Worm (Caenorhabditis elegans) whole organism, L3 larva: Measurements from ENCODE around the gene str-151.

Experiments
- R02D3.7 ChIP-seq: fragments of 150-350 bp; optimal IDR thresholded peaks from 2 replicates; lab custom pipeline; 2014; ENCODE audit warnings: missing biosample characterization, missing genetic modification characterization
- ama-1 ChIP-seq: fragments of 150-350 bp; optimal IDR thresholded peaks from 2 replicates; lab custom pipeline; 2018
- egl-5 ChIP-seq: fragments of 150-350 bp; optimal IDR thresholded peaks from 2 replicates; lab custom pipeline; 2017; ENCODE audit warnings: missing biosample characterization, missing genetic modification reagents, missing genetic modification characterization, inconsistent platforms
- elt-1 ChIP-seq: fragments of 150-350 bp; optimal IDR thresholded peaks from 2 replicates; lab custom pipeline; 2014; ENCODE audit warnings: missing biosample characterization, missing genetic modification characterization
- lin-39 ChIP-seq: fragments of 150-350 bp; optimal IDR thresholded peaks from 2 replicates; lab custom pipeline; 2018; ENCODE audit warnings: missing biosample characterization, missing genetic modification reagents, missing genetic modification characterization
- nhr-28 ChIP-seq: fragments of 150-350 bp; optimal IDR thresholded peaks from 2 replicates; lab custom pipeline; 2014; ENCODE audit warnings: missing biosample characterization, missing genetic modification characterization
- nhr-76 ChIP-seq: fragments of 150-350 bp; sonication (generic microtip); optimal IDR thresholded peaks from 5 replicates; lab custom pipeline; 2014; ENCODE audit warnings: missing biosample characterization, missing genetic modification characterization
- pha-4 ChIP-seq: fragments of 150-350 bp; optimal IDR thresholded peaks from 2 replicates; lab custom pipeline; 2014; ENCODE audit warnings: missing biosample characterization, missing genetic modification reagents, missing genetic modification characterization
- unc-39 ChIP-seq: sonication (generic microtip); optimal IDR thresholded peaks from 4 replicates; lab custom pipeline; 2017; ENCODE audit warnings: missing biosample characterization, missing genetic modification characterization
- unc-62 ChIP-seq: fragments of 150-350 bp; sonication (generic microtip); optimal IDR thresholded peaks from 4 replicates; lab custom pipeline; 2014; ENCODE audit warnings: missing biosample characterization, missing genetic modification reagents, missing genetic modification characterization
- zag-1 ChIP-seq: fragments of 150-350 bp; optimal IDR thresholded peaks from 2 replicates; lab custom pipeline; 2014; ENCODE audit warnings: missing biosample characterization, missing genetic modification characterization

- TF ChIP-seq pha-4 (tag; lab: Kevin White, UChicago) (no peak), nhr-76 (tag; lab: Kevin White, UChicago) (no peak), elt-1 (no peak), unc-39 (tag; lab: Kevin White, UChicago) (no peak), unc-62 (GFP tag; lab: Kevin White, UChicago) (no peak), nhr-28 (tag; lab: Kevin White, UChicago) (no peak), zag-1 (tag; lab: Kevin White, UChicago) (no peak), lin-39 (tag; lab: Kevin White, UChicago) (no peak), ama-1 (no peak), egl-5 (tag; lab: Kevin White, UChicago) (no peak), R02D3.7 (tag; lab: Kevin White, UChicago) (no peak)
These were observed 7.9 kb upstream of the str-151 start for ce11 chrV:16568056-16568455.
